Fruit fly (Drosophila melanogaster): ENCODE measurements around the gene Vml.
A peak's percentile ranks its signal among the peaks of the same experiment; 100 is the strongest.

The Vml gene

DNA sequence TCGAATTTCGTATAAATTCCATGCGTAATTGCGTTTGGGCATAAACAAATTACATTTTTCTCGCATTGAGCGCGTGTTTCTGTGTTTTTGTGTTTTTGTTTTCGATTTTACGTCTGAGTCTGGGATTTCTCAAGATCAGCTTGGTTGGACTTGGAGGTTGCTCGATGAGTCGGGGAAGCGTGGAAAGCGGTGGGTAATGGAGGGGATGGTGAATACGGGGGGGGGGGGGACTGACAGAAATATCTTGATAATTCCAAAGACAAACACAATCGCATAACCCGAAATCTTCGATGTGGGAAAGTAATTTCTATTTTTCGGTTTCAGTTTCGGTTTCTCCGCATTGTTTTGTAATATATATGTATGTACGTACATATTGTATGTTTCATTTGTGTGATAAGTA lies 29.7 kb downstream of the Vml start:
- TF ChIP-seq CG16779 (tag; optimal IDR thresholded peaks at IDR 0.05) (no peak), CG31627 (GFP tag; optimal IDR thresholded peaks at IDR 0.05) (no peak), CG10631 (GFP tag; optimal IDR thresholded peaks at IDR 0.05) (no peak), CG15336 (GFP tag; IDR thresholded peaks at IDR 0.05) (no peak), CG6792 (GFP tag; optimal IDR thresholded peaks at IDR 0.05) (no peak), CG34406 (GFP tag; optimal IDR thresholded peaks at IDR 0.05) (no peak), vri (GFP tag; optimal IDR thresholded peaks at IDR 0.05) (no peak), Blimp-1 (GFP tag; optimal IDR thresholded peaks at IDR 0.05) (no peak), CG1621 (tag; optimal IDR thresholded peaks at IDR 0.05) (no peak), net (GFP tag; optimal IDR thresholded peaks at IDR 0.05) (no peak), Met (GFP tag; optimal IDR thresholded peaks at IDR 0.05) (no peak)

DNA sequence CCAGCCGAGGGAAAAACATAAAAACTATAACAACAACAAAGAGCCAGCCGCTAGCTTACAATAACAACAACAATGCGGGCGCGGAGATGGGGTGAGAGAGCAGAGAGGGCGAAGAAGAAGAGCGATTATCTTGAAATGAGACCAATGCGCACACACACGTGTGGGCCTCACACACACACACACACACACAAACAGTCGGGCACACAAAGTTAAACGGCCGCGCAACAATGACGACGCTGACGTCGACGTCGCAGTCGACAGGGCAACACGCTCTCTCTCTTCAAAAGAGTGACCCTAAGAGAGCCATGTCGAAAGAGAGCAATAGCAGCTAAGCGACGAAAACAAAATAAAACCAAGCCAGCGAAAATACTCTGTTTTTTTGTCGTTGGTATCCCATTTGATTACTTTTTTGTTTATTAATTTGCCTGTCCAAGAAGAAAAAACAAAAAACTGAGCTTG lies 30.2 kb downstream of the Vml start:
- TF ChIP-seq CG3919 (GFP tag; optimal IDR thresholded peaks at IDR 0.05) (no peak), Lpt (GFP tag; optimal IDR thresholded peaks at IDR 0.05) (no peak), CG34406 (GFP tag; optimal IDR thresholded peaks at IDR 0.05) (no peak), net (GFP tag; optimal IDR thresholded peaks at IDR 0.05) (no peak), Sox102F (GFP tag; optimal IDR thresholded peaks at IDR 0.05) (no peak), fd85E (GFP tag; optimal IDR thresholded peaks at IDR 0.05) (peak; percentile 5), Eip75B (GFP tag; optimal IDR thresholded peaks at IDR 0.05) (no peak), fd59A (GFP tag; optimal IDR thresholded peaks at IDR 0.05) (no peak), CG6808 (GFP tag; optimal IDR thresholded peaks at IDR 0.05) (no peak), Ets96B (tag; optimal IDR thresholded peaks at IDR 0.05) (no peak), CG10669 (GFP tag; optimal IDR thresholded peaks at IDR 0.05) (no peak), CG7368 (GFP tag; optimal IDR thresholded peaks at IDR 0.05) (no peak), CG8632 (GFP tag; optimal IDR thresholded peaks at IDR 0.05) (no peak), topi (GFP tag; optimal IDR thresholded peaks at IDR 0.05) (no peak), cyc (GFP tag; optimal IDR thresholded peaks at IDR 0.05) (no peak), Smox (GFP tag; optimal IDR thresholded peaks at IDR 0.05) (no peak), CG8319 (GFP tag; optimal IDR thresholded peaks at IDR 0.05) (no peak), spab (GFP tag; optimal IDR thresholded peaks at IDR 0.05) (no peak), Blimp-1 (GFP tag; optimal IDR thresholded peaks at IDR 0.05) (no peak), svp (GFP tag) (peak; percentile 73), CG8119 (GFP tag; IDR thresholded peaks at IDR 0.05) (no peak), CG10631 (GFP tag; optimal IDR thresholded peaks at IDR 0.05) (no peak), CG1621 (tag; optimal IDR thresholded peaks at IDR 0.05) (no peak), CG11762 (GFP tag; optimal IDR thresholded peaks at IDR 0.05; ENCODE audit: insufficient read depth) (no peak), CG6276 (GFP tag; optimal IDR thresholded peaks at IDR 0.05) (no peak), Met (GFP tag; optimal IDR thresholded peaks at IDR 0.05) (no peak), Eip93F (GFP tag; optimal IDR thresholded peaks at IDR 0.05) (no peak), Gug (GFP tag; IDR thresholded peaks at IDR 0.05) (no peak), CG11294 (GFP tag; IDR thresholded peaks at IDR 0.05) (no peak), CG6854 (GFP tag; optimal IDR thresholded peaks at IDR 0.05) (peak; percentile 14), CG32006 (GFP tag; optimal IDR thresholded peaks at IDR 0.05) (no peak), Hr39 (GFP tag; optimal IDR thresholded peaks at IDR 0.05) (no peak), CG6163 (GFP tag; IDR thresholded peaks at IDR 0.05) (peak; percentile 48; the same call in 1 of the 3 replicates), acj6 (GFP tag; optimal IDR thresholded peaks at IDR 0.05) (no peak), CG9139 (GFP tag; optimal IDR thresholded peaks at IDR 0.05) (peak; percentile 44), CG15336 (GFP tag; IDR thresholded peaks at IDR 0.05) (no peak), dac (GFP tag; optimal IDR thresholded peaks at IDR 0.05) (no peak), pdm3 (GFP tag; optimal IDR thresholded peaks at IDR 0.05) (no peak), Hr4 (GFP tag; optimal IDR thresholded peaks at IDR 0.05) (no peak), esn (GFP tag; optimal IDR thresholded peaks at IDR 0.05) (no peak), CG31627 (GFP tag; optimal IDR thresholded peaks at IDR 0.05) (no peak), salr (GFP tag; optimal IDR thresholded peaks at IDR 0.05) (no peak), CG6792 (GFP tag; optimal IDR thresholded peaks at IDR 0.05) (no peak), CG11902 (GFP tag; optimal IDR thresholded peaks at IDR 0.05) (no peak), OdsH (GFP tag; optimal IDR thresholded peaks at IDR 0.05) (no peak), CG16779 (tag; optimal IDR thresholded peaks at IDR 0.05) (no peak), Hr38 (GFP tag; optimal IDR thresholded peaks at IDR 0.05) (no peak), dsx (GFP tag; optimal IDR thresholded peaks at IDR 0.05; ENCODE audit: poor library complexity, severe bottlenecking) (peak; percentile 68)

All from whole organism, prepupa.